Worm (Caenorhabditis elegans) whole organism, L4 larva: ENCODE measurements around the gene Y51H4A.13.
A peak's percentile ranks its signal among the peaks of the same experiment; 100 is the strongest.
"Not testable (repeated sequence)": the region's sequence is repeated elsewhere in the genome, so short reads cannot be mapped to it uniquely, and the experiment has no call there.

ENCODE experiments used
- F10B5.3 ChIP-seq: sonication (generic microtip); optimal IDR thresholded peaks from 2 replicates; lab custom pipeline; 2016; ENCODE audit warnings: mild to moderate bottlenecking, missing genetic modification characterization, missing compliant biosample characterization
- F26F4.8 ChIP-seq: fragments of 200-800 bp; sonication (Bioruptor generic); conservative IDR thresholded peaks from 2 replicates; pipeline ENCODE4 v1.3.6; 2022; ENCODE audit warnings: missing genetic modification characterization, missing compliant biosample characterization
- F44E2.7 ChIP-seq: fragments of 200-800 bp; sonication (Bioruptor generic); IDR thresholded peaks from 2 replicates; pipeline ENCODE4 v2.1.2; 2022; ENCODE audit warnings: missing genetic modification characterization, missing compliant biosample characterization
- T26A8.4 ChIP-seq: fragments of 200-800 bp; sonication (Bioruptor generic); IDR thresholded peaks from 2 replicates; pipeline ENCODE4 v1.3.6; 2022; ENCODE audit warnings: missing genetic modification characterization, missing compliant biosample characterization
- ZK546.5 ChIP-seq, 2 experiments: sonication (generic microtip); optimal IDR thresholded peaks; 2 replicates each; lab custom pipeline; 2017; ENCODE audit warnings: missing biosample characterization in 2 of 2, missing genetic modification characterization in 2 of 2
- aly-2 ChIP-seq: sonication (generic microtip); optimal IDR thresholded peaks from 2 replicates; lab custom pipeline; 2018; ENCODE audit warnings: missing biosample characterization, missing genetic modification characterization
- ama-1 ChIP-seq: fragments of 150-350 bp; optimal IDR thresholded peaks from 2 replicates; lab custom pipeline; 2014; ENCODE audit warnings: inconsistent platforms, mixed read lengths
- arid-1 ChIP-seq: fragments of 200-800 bp; sonication (Bioruptor generic); conservative IDR thresholded peaks from 2 replicates; pipeline ENCODE4 v1.3.6; 2022; ENCODE audit warnings: missing genetic modification reagents, missing genetic modification characterization, missing compliant biosample characterization
- ceh-32 ChIP-seq: sonication (generic microtip); optimal IDR thresholded peaks from 2 replicates; lab custom pipeline; 2016; ENCODE audit warnings: mild to moderate bottlenecking, missing genetic modification characterization, missing compliant biosample characterization; ENCODE audit not compliant: poor library complexity
- ceh-44 ChIP-seq: fragments of 200-800 bp; sonication (Bioruptor generic); IDR thresholded peaks from 2 replicates; pipeline ENCODE4 v1.3.6; 2022; ENCODE audit warnings: missing genetic modification reagents, missing genetic modification characterization, missing compliant biosample characterization
- ctbp-1 ChIP-seq: fragments of 200-800 bp; sonication (Bioruptor generic); IDR thresholded peaks from 2 replicates; pipeline ENCODE4 v1.3.6; 2022; ENCODE audit warnings: missing genetic modification reagents, missing genetic modification characterization, missing compliant biosample characterization
- daf-16 ChIP-seq, 3 experiments: sonication (generic microtip); optimal IDR thresholded peaks; 2 replicates each; lab custom pipeline; 2016 to 2017; ENCODE audit warnings: missing genetic modification characterization in 3 of 3, missing genetic modification reagents in 3 of 3, mild to moderate bottlenecking in 2 of 3, missing compliant biosample characterization in 2 of 3, missing biosample characterization in 1 of 3, moderate library complexity in 1 of 3
- daf-19 ChIP-seq: fragments of 200-800 bp; sonication (Bioruptor generic); conservative IDR thresholded peaks from 2 replicates; pipeline ENCODE4 v1.3.6; 2022; ENCODE audit warnings: missing genetic modification characterization, missing compliant biosample characterization
- dmd-6 ChIP-seq: fragments of 200-800 bp; sonication (Bioruptor generic); IDR thresholded peaks from 2 replicates; pipeline ENCODE4 v1.3.6; 2022; ENCODE audit warnings: missing genetic modification reagents, missing genetic modification characterization, missing compliant biosample characterization
- dve-1 ChIP-seq: sonication (generic microtip); optimal IDR thresholded peaks from 2 replicates; lab custom pipeline; 2017; ENCODE audit warnings: antibody characterized with exemption, mild to moderate bottlenecking, missing genetic modification characterization, missing compliant biosample characterization; ENCODE audit not compliant: insufficient read depth
- fkh-10 ChIP-seq: fragments of 150-350 bp; optimal IDR thresholded peaks from 2 replicates; lab custom pipeline; 2014; ENCODE audit warnings: missing biosample characterization, missing genetic modification reagents, missing genetic modification characterization
- fos-1 ChIP-seq: fragments of 150-350 bp; optimal IDR thresholded peaks from 2 replicates; lab custom pipeline; 2014; ENCODE audit warnings: missing biosample characterization, missing genetic modification characterization
- hif-1 ChIP-seq, 2 experiments: sonication (generic microtip); optimal IDR thresholded peaks; 2 replicates each; lab custom pipeline; 2016 to 2017; ENCODE audit warnings: missing compliant biosample characterization in 2 of 2, missing genetic modification characterization in 2 of 2, missing genetic modification reagents in 2 of 2, missing genotype in 2 of 2, mild to moderate bottlenecking in 1 of 2
- hlh-30 ChIP-seq: sonication (generic microtip); optimal IDR thresholded peaks from 2 replicates; lab custom pipeline; 2017; ENCODE audit warnings: antibody characterized with exemption, mild to moderate bottlenecking, missing genetic modification characterization, missing compliant biosample characterization; ENCODE audit not compliant: insufficient read depth
- hmg-1.1 ChIP-seq: fragments of 200-800 bp; sonication (Bioruptor generic); IDR thresholded peaks from 2 replicates; pipeline ENCODE4 v1.3.6; 2022; ENCODE audit warnings: missing genetic modification reagents, missing genetic modification characterization, missing compliant biosample characterization
- lin-13 ChIP-seq: fragments of 150-350 bp; optimal IDR thresholded peaks from 2 replicates; lab custom pipeline; 2014; ENCODE audit warnings: missing biosample characterization, missing genetic modification reagents, missing genetic modification characterization
- lin-38 ChIP-seq: fragments of 200-800 bp; sonication (Bioruptor generic); IDR thresholded peaks from 2 replicates; pipeline ENCODE4 v1.3.6; 2022; ENCODE audit warnings: missing genetic modification reagents, missing genetic modification characterization, missing compliant biosample characterization
- lsy-2 ChIP-seq, 2 experiments: fragments of 150-350 bp in 1 of 2; sonication (generic microtip) in 1 of 2; optimal IDR thresholded peaks; 2 replicates each; lab custom pipeline; 2014 to 2017; ENCODE audit warnings: missing biosample characterization in 2 of 2, missing genetic modification characterization in 2 of 2
- madf-9 ChIP-seq: fragments of 200-800 bp; sonication (Bioruptor generic); conservative IDR thresholded peaks from 2 replicates; pipeline ENCODE4 v1.3.6; 2022; ENCODE audit warnings: missing genetic modification reagents, missing genetic modification characterization, missing compliant biosample characterization
- mdl-1 ChIP-seq, 2 experiments: fragments of 150-350 bp in 1 of 2; sonication (generic microtip) in 1 of 2; optimal IDR thresholded peaks; 2 replicates each; lab custom pipeline; 2014 to 2017; ENCODE audit warnings: missing biosample characterization in 2 of 2, missing genetic modification characterization in 2 of 2
- mep-1 ChIP-seq: fragments of 150-350 bp; sonication (generic microtip); optimal IDR thresholded peaks from 3 replicates; lab custom pipeline; 2014; ENCODE audit warnings: missing biosample characterization, missing genetic modification characterization
- mxl-2 ChIP-seq: fragments of 200-800 bp; sonication (Bioruptor generic); conservative IDR thresholded peaks from 2 replicates; pipeline ENCODE4 v1.3.6; 2022; ENCODE audit warnings: missing genetic modification reagents, missing genetic modification characterization, missing compliant biosample characterization
- nhr-11 ChIP-seq: fragments of 150-350 bp; optimal IDR thresholded peaks from 2 replicates; lab custom pipeline; 2014; ENCODE audit warnings: missing biosample characterization, missing genetic modification characterization
- nhr-237 ChIP-seq: sonication (generic microtip); optimal IDR thresholded peaks from 2 replicates; lab custom pipeline; 2017; ENCODE audit warnings: missing biosample characterization, missing genetic modification characterization
- nhr-28 ChIP-seq: fragments of 150-350 bp; optimal IDR thresholded peaks from 2 replicates; lab custom pipeline; 2014; ENCODE audit warnings: missing biosample characterization, missing genetic modification characterization
- nhr-41 ChIP-seq: fragments of 200-800 bp; sonication (Bioruptor generic); IDR thresholded peaks from 2 replicates; pipeline ENCODE4 v1.3.6; 2022; ENCODE audit warnings: missing genetic modification reagents, missing genetic modification characterization, missing compliant biosample characterization
- nhr-77 ChIP-seq: fragments of 150-350 bp; optimal IDR thresholded peaks from 2 replicates; lab custom pipeline; 2014; ENCODE audit warnings: missing biosample characterization, missing genetic modification characterization
- pha-4 ChIP-seq, 2 experiments: fragments of 150-350 bp in 1 of 2; fragments of 200-800 bp in 1 of 2; sonication (Bioruptor generic) in 1 of 2; IDR thresholded peaks in 1 of 2; optimal IDR thresholded peaks in 1 of 2; 2 replicates each; pipeline versions ENCODE4 v1.3.6 to Lab custom; 2014 to 2022; ENCODE audit warnings: missing genetic modification characterization in 2 of 2, missing genetic modification reagents in 2 of 2, missing biosample characterization in 1 of 2, missing compliant biosample characterization in 1 of 2
- rbr-2 ChIP-seq: sonication (generic microtip); optimal IDR thresholded peaks from 2 replicates; lab custom pipeline; 2016; ENCODE audit warnings: missing genotype, missing genetic modification characterization, missing compliant biosample characterization
- snpc-1.2 ChIP-seq: fragments of 200-800 bp; sonication (Bioruptor generic); IDR thresholded peaks from 2 replicates; pipeline ENCODE4 v1.3.6; 2022; ENCODE audit warnings: missing genetic modification reagents, missing genetic modification characterization, missing compliant biosample characterization
- tra-1 ChIP-seq: fragments of 200-800 bp; sonication (Bioruptor generic); IDR thresholded peaks from 2 replicates; pipeline ENCODE4 v1.3.6; 2022; ENCODE audit warnings: missing genetic modification reagents, missing genetic modification characterization, missing compliant biosample characterization
- unc-39 ChIP-seq: sonication (generic microtip); optimal IDR thresholded peaks from 2 replicates; lab custom pipeline; 2017; ENCODE audit warnings: missing biosample characterization, missing genetic modification characterization
- vab-7 ChIP-seq: fragments of 200-800 bp; sonication (Bioruptor generic); IDR thresholded peaks from 2 replicates; pipeline ENCODE4 v1.3.6; 2022; ENCODE audit warnings: missing genetic modification reagents, missing genetic modification characterization, missing compliant biosample characterization
- zfp-2 ChIP-seq: sonication (generic microtip); optimal IDR thresholded peaks from 2 replicates; lab custom pipeline; 2016; ENCODE audit warnings: mild to moderate bottlenecking, missing genetic modification characterization, missing compliant biosample characterization
- zip-2 ChIP-seq: fragments of 150-350 bp; optimal IDR thresholded peaks from 2 replicates; lab custom pipeline; 2014; ENCODE audit warnings: missing biosample characterization, missing genetic modification characterization
- ztf-7 ChIP-seq: fragments of 150-350 bp; optimal IDR thresholded peaks from 2 replicates; lab custom pipeline; 2014; ENCODE audit warnings: missing biosample characterization, missing genetic modification characterization

The Y51H4A.13 gene

ce11 chrIV:16681812-16682211 lies 35.6 kb upstream of the Y51H4A.13 start:
- TF ChIP-seq mxl-2 (GFP tag; lab: Robert Waterston, UW) (0 out of 2 replicates have a peak, but pooled peaks have one; percentile 35), F26F4.8 (0 out of 2 replicates have a peak, but pooled peaks have one; percentile 41), lin-38 (GFP tag; lab: Robert Waterston, UW) (peak; percentile 55), nhr-41 (GFP tag; lab: Robert Waterston, UW) (peak; percentile 48; the same call in 1 of the 2 replicates), snpc-1.2 (GFP tag; lab: Robert Waterston, UW) (peak; percentile 96), madf-9 (GFP tag; lab: Robert Waterston, UW) (peak; percentile 51; the same call in 1 of the 2 replicates), vab-7 (GFP tag; lab: Robert Waterston, UW) (peak; percentile 37; the same call in 1 of the 2 replicates)
- TF ChIP-seq, all 104 proteins: peak for 7; not testable (repeated sequence) for 97

ce11 chrIV:16670743-16671142 lies 24.6 kb upstream of the Y51H4A.13 start:
- peak; percentile 97 for TF ChIP-seq snpc-1.2 (GFP tag; lab: Robert Waterston, UW)
- TF ChIP-seq lin-38 (GFP tag; lab: Robert Waterston, UW) = peak; percentile 48
- TF ChIP-seq arid-1 (GFP tag; lab: Robert Waterston, UW) = 0 out of 2 replicates have a peak, but pooled peaks have one; percentile 26

- not testable (repeated sequence) for TF ChIP-seq unc-39 (tag; lab: Kevin White, UChicago); nhr-237 (tag; lab: Kevin White, UChicago); F44E2.7 (GFP tag; lab: Robert Waterston, UW)
Observed at ce11 chrIV:16664020-16664419, 17.8 kb upstream of the Y51H4A.13 start, which contains the start of gene sta-1. Gene sta-1, plus strand, starts transcription at chrIV:16664320.

- TF ChIP-seq fos-1 (tag; lab: Kevin White, UChicago) (no peak), lin-38 (GFP tag; lab: Robert Waterston, UW) (peak; percentile 28; the same call in 1 of the 2 replicates), rbr-2 (peak; percentile 29), dmd-6 (GFP tag; lab: Robert Waterston, UW) (peak; percentile 44; the same call in 1 of the 2 replicates), zip-2 (tag; lab: Kevin White, UChicago) (no peak), daf-16 (GFP tag; optimal IDR thresholded peaks at IDR 0.05; lab: Kevin White, UChicago) (peak in 1 of 2 experiments; percentile 35), daf-16 (tag; optimal IDR thresholded peaks at IDR 0.05; lab: Kevin White, UChicago) (peak; percentile 72), nhr-77 (tag; lab: Kevin White, UChicago) (no peak), nhr-11 (peak; percentile 68), madf-9 (GFP tag; lab: Robert Waterston, UW) (0 out of 2 replicates have a peak, but pooled peaks have one; percentile 21), dve-1 (tag; lab: Kevin White, UChicago) (peak; percentile 42), ama-1 (lab: Kevin White, UChicago) (no peak), lsy-2 (tag; optimal IDR thresholded peaks at IDR 0.05; lab: Kevin White, UChicago) (peak; percentile 27 to 74), ceh-44 (no peak), pha-4 (GFP tag; IDR thresholded peaks at IDR 0.05; lab: Robert Waterston, UW) (peak; percentile 47; the same call in 1 of the 2 replicates), pha-4 (tag; optimal IDR thresholded peaks at IDR 0.05; lab: Kevin White, UChicago) (no peak), ZK546.5 (tag; optimal IDR thresholded peaks at IDR 0.05; lab: Kevin White, UChicago) (no peak), mdl-1 (tag; optimal IDR thresholded peaks at IDR 0.05; lab: Kevin White, UChicago) (peak in 1 of 2 experiments; percentile 4), T26A8.4 (GFP tag; lab: Robert Waterston, UW) (0 out of 2 replicates have a peak, but pooled peaks have one; percentile 18), F10B5.3 (tag; lab: Kevin White, UChicago) (no peak), nhr-28 (tag; lab: Kevin White, UChicago) (peak; percentile 31), lin-13 (peak; percentile 45), hmg-1.1 (GFP tag; lab: Robert Waterston, UW) (peak; percentile 61), tra-1 (GFP tag; lab: Robert Waterston, UW) (0 out of 2 replicates have a peak, but pooled peaks have one; percentile 20), arid-1 (GFP tag; lab: Robert Waterston, UW) (no peak), ztf-7 (tag; lab: Kevin White, UChicago) (no peak), ctbp-1 (GFP tag; lab: Robert Waterston, UW) (0 out of 2 replicates have a peak, but pooled peaks have one; percentile 45), hif-1 (tag; optimal IDR thresholded peaks at IDR 0.05; lab: Kevin White, UChicago) (peak in 1 of 2 experiments; percentile 82), fkh-10 (GFP tag; lab: Kevin White, UChicago) (peak; percentile 36), nhr-237 (tag; lab: Kevin White, UChicago) (no peak), aly-2 (tag; lab: Kevin White, UChicago) (no peak), zfp-2 (tag; lab: Kevin White, UChicago) (no peak), hlh-30 (tag; lab: Kevin White, UChicago) (peak; percentile 56), mep-1 (tag; lab: Kevin White, UChicago) (peak; percentile 67), daf-19 (GFP tag; lab: Robert Waterston, UW) (no peak), ceh-32 (tag; lab: Kevin White, UChicago) (no peak)
Observed at ce11 chrIV:16663591-16663990, 17.4 kb upstream of the Y51H4A.13 start.
